Fruit fly (Drosophila melanogaster) whole organism, embryonic: ENCODE measurements around the gene baf.
A peak's percentile ranks its signal among the peaks of the same experiment; 100 is the strongest.

ENCODE experiments used
- BEAF-32 ChIP-seq: fragments of 200-800 bp; sonication (Bioruptor generic); optimal IDR thresholded peaks from 3 replicates; lab custom pipeline; 2017; ENCODE audit warnings: missing biosample characterization, missing genetic modification characterization, mild to moderate bottlenecking, moderate library complexity, missing genetic modification reagents
- CG10267 ChIP-seq: fragments of 200-800 bp; sonication (Bioruptor generic); optimal IDR thresholded peaks from 2 replicates; lab custom pipeline; 2018; ENCODE audit warnings: missing biosample characterization, mild to moderate bottlenecking, missing genetic modification characterization, moderate library complexity
- CG11085 ChIP-seq: fragments of 200-800 bp; sonication (Bioruptor generic); IDR thresholded peaks from 2 replicates; pipeline ENCODE4 v1.3.6; 2022; ENCODE audit warnings: missing biosample characterization, missing genetic modification characterization
- CG11398 ChIP-seq: fragments of 200-800 bp; sonication (Bioruptor generic); optimal IDR thresholded peaks from 2 replicates; lab custom pipeline; 2016; ENCODE audit warnings: missing biosample characterization, missing genetic modification characterization
- CG12104 ChIP-seq: fragments of 200-800 bp; sonication (Bioruptor generic); optimal IDR thresholded peaks from 3 replicates; lab custom pipeline; 2016; ENCODE audit warnings: missing biosample characterization, missing genetic modification characterization
- CG13775 ChIP-seq: fragments of 200-800 bp; sonication (Bioruptor generic); optimal IDR thresholded peaks from 3 replicates; lab custom pipeline; 2017; ENCODE audit warnings: missing biosample characterization, mild to moderate bottlenecking, missing genetic modification characterization
- CG15514 ChIP-seq: fragments of 200-800 bp; sonication (Bioruptor generic); optimal IDR thresholded peaks from 3 replicates; lab custom pipeline; 2017; ENCODE audit warnings: missing biosample characterization, missing genetic modification characterization, mild to moderate bottlenecking, moderate library complexity, missing genetic modification reagents
- CG16863 ChIP-seq: fragments of 200-800 bp; sonication (Bioruptor generic); optimal IDR thresholded peaks from 3 replicates; lab custom pipeline; 2016; ENCODE audit warnings: missing biosample characterization, missing genetic modification characterization
- CG17612 ChIP-seq: fragments of 200-800 bp; sonication (Bioruptor generic); IDR thresholded peaks from 2 replicates; pipeline ENCODE4 v1.3.6; 2022; ENCODE audit warnings: missing biosample characterization, missing genetic modification characterization
- CG18011 ChIP-seq: fragments of 200-800 bp; sonication (Bioruptor generic); optimal IDR thresholded peaks from 2 replicates; lab custom pipeline; 2017; ENCODE audit warnings: missing biosample characterization, missing genetic modification characterization, mild to moderate bottlenecking, moderate library complexity, missing genotype
- CG2199 ChIP-seq: fragments of 200-800 bp; sonication (Bioruptor generic); IDR thresholded peaks from 3 replicates; pipeline ENCODE4 v1.3.6; 2022; ENCODE audit warnings: missing biosample characterization, missing genetic modification characterization
- CG30431 ChIP-seq: fragments of 200-800 bp; sonication (Bioruptor generic); optimal IDR thresholded peaks from 2 replicates; lab custom pipeline; 2017; ENCODE audit warnings: missing biosample characterization, missing genetic modification characterization
- CG31224 ChIP-seq: fragments of 200-800 bp; sonication (Bioruptor generic); IDR thresholded peaks from 2 replicates; pipeline ENCODE4 v1.3.6; 2022; ENCODE audit warnings: missing biosample characterization, missing genetic modification characterization
- CG32767 ChIP-seq: fragments of 200-800 bp; sonication (Bioruptor generic); IDR thresholded peaks from 2 replicates; pipeline ENCODE4 v1.3.6; 2022; ENCODE audit warnings: missing biosample characterization, missing genetic modification characterization
- CG3847 ChIP-seq: fragments of 200-800 bp; sonication (Bioruptor generic); IDR thresholded peaks from 2 replicates; pipeline ENCODE4 v1.3.6; 2022; ENCODE audit warnings: missing biosample characterization, missing genetic modification characterization
- CG4328 ChIP-seq: fragments of 200-800 bp; sonication (Bioruptor generic); optimal IDR thresholded peaks from 3 replicates; lab custom pipeline; 2017; ENCODE audit warnings: missing biosample characterization, missing genetic modification reagents, missing genetic modification characterization
- CG4360 ChIP-seq: fragments of 200-800 bp; sonication (Bioruptor generic); IDR thresholded peaks from 2 replicates; pipeline ENCODE4 v1.3.6; 2022; ENCODE audit warnings: missing biosample characterization, missing genetic modification characterization
- CG4820 ChIP-seq: fragments of 200-800 bp; sonication (Bioruptor generic); optimal IDR thresholded peaks from 3 replicates; lab custom pipeline; 2016; ENCODE audit warnings: missing biosample characterization, missing genetic modification characterization
- CG7556 ChIP-seq: fragments of 200-800 bp; sonication (Bioruptor generic); optimal IDR thresholded peaks from 2 replicates; lab custom pipeline; 2017; ENCODE audit warnings: missing biosample characterization, mild to moderate bottlenecking, missing genetic modification characterization
- CG7745 ChIP-seq: fragments of 200-800 bp; sonication (Bioruptor generic); optimal IDR thresholded peaks from 2 replicates; lab custom pipeline; 2018; ENCODE audit warnings: missing biosample characterization, mild to moderate bottlenecking, missing genetic modification characterization, moderate library complexity
- CG9437 ChIP-seq: fragments of 200-800 bp; sonication (Bioruptor generic); optimal IDR thresholded peaks from 2 replicates; lab custom pipeline; 2018; ENCODE audit warnings: missing biosample characterization, mild to moderate bottlenecking, missing genetic modification characterization
- CG9932 ChIP-seq: fragments of 200-800 bp; sonication (Bioruptor generic); IDR thresholded peaks from 2 replicates; pipeline ENCODE4 v1.3.6; 2022; ENCODE audit warnings: missing biosample characterization, missing genetic modification characterization
- Chrac-16 ChIP-seq: fragments of 200-800 bp; sonication (Bioruptor generic); optimal IDR thresholded peaks from 3 replicates; lab custom pipeline; 2016; ENCODE audit warnings: missing biosample characterization, missing genetic modification characterization
- Dip2 ChIP-seq: fragments of 200-800 bp; sonication (Bioruptor generic); IDR thresholded peaks from 2 replicates; pipeline ENCODE4 v1.3.6; 2022; ENCODE audit warnings: missing biosample characterization, missing genetic modification characterization
- Drgx ChIP-seq: fragments of 200-800 bp; sonication (Bioruptor generic); IDR thresholded peaks from 2 replicates; pipeline ENCODE4 v1.3.6; 2022; ENCODE audit warnings: missing biosample characterization, missing genetic modification characterization
- Gsc ChIP-seq: fragments of 200-800 bp; sonication (Bioruptor generic); IDR thresholded peaks from 2 replicates; pipeline ENCODE4 v1.3.6; 2022; ENCODE audit warnings: missing biosample characterization, missing genetic modification characterization
- HHEX ChIP-seq: fragments of 200-800 bp; sonication (Bioruptor generic); optimal IDR thresholded peaks from 3 replicates; lab custom pipeline; 2017; ENCODE audit warnings: missing biosample characterization, mild to moderate bottlenecking, missing genetic modification characterization, missing genetic modification reagents
- HLH3B ChIP-seq: fragments of 200-800 bp; sonication (Bioruptor generic); IDR thresholded peaks from 2 replicates; pipeline ENCODE4 v1.3.6; 2022; ENCODE audit warnings: missing biosample characterization, missing genetic modification characterization
- Lim3 ChIP-seq: fragments of 200-800 bp; sonication (Bioruptor generic); IDR thresholded peaks from 2 replicates; pipeline ENCODE4 v1.3.6; 2022; ENCODE audit warnings: missing biosample characterization, missing genetic modification characterization
- MBD-R2 ChIP-seq: fragments of 200-800 bp; sonication (Bioruptor generic); IDR thresholded peaks from 2 replicates; pipeline ENCODE4 v1.3.6; 2022; ENCODE audit warnings: missing biosample characterization, missing genetic modification characterization
- NFAT ChIP-seq: fragments of 200-800 bp; sonication (Bioruptor generic); IDR thresholded peaks from 2 replicates; pipeline ENCODE4 v1.3.6; 2022; ENCODE audit warnings: missing biosample characterization, missing genetic modification characterization
- Oli ChIP-seq: fragments of 200-800 bp; sonication (Bioruptor generic); optimal IDR thresholded peaks from 2 replicates; lab custom pipeline; 2018; ENCODE audit warnings: missing biosample characterization, mild to moderate bottlenecking, missing genetic modification characterization, moderate library complexity
- Pdp1 ChIP-seq, 2 experiments: fragments of 200-800 bp; sonication (Bioruptor generic); optimal IDR thresholded peaks; 3 replicates each; lab custom pipeline; 2016; ENCODE audit warnings: missing biosample characterization in 2 of 2, missing genetic modification characterization in 2 of 2, mild to moderate bottlenecking in 1 of 2, moderate library complexity in 1 of 2
- Ravus ChIP-seq: fragments of 200-800 bp; sonication (Bioruptor generic); IDR thresholded peaks from 2 replicates; pipeline ENCODE4 v1.3.6; 2022; ENCODE audit warnings: missing biosample characterization, missing genetic modification characterization
- Six4 ChIP-seq: fragments of 200-800 bp; sonication (Bioruptor generic); optimal IDR thresholded peaks from 2 replicates; lab custom pipeline; 2016; ENCODE audit warnings: missing biosample characterization, missing genetic modification characterization
- Sry-δ ChIP-seq: fragments of 200-800 bp; sonication (Bioruptor generic); optimal IDR thresholded peaks from 2 replicates; lab custom pipeline; 2016; ENCODE audit warnings: missing biosample characterization, missing genetic modification characterization
- Ssrp ChIP-seq: fragments of 200-800 bp; sonication (Bioruptor generic); optimal IDR thresholded peaks from 2 replicates; lab custom pipeline; 2018; ENCODE audit warnings: missing biosample characterization, mild to moderate bottlenecking, missing genetic modification characterization, moderate library complexity
- crc ChIP-seq: fragments of 200-800 bp; sonication (Bioruptor generic); optimal IDR thresholded peaks from 2 replicates; lab custom pipeline; 2016; ENCODE audit warnings: missing biosample characterization, missing genetic modification characterization
- dati ChIP-seq: fragments of 200-800 bp; sonication (Bioruptor generic); IDR thresholded peaks from 2 replicates; pipeline ENCODE4 v1.3.6; 2022; ENCODE audit warnings: missing biosample characterization, missing genetic modification characterization
- eve ChIP-seq, 2 experiments: fragments of >200 bp; optimal IDR thresholded peaks; 2 replicates each; lab custom pipeline; 2017; ENCODE audit warnings: missing biosample characterization in 2 of 2, missing genetic modification characterization in 2 of 2
- gem ChIP-seq: fragments of 200-800 bp; sonication (Bioruptor generic); optimal IDR thresholded peaks from 2 replicates; lab custom pipeline; 2019; ENCODE audit warnings: missing biosample characterization, mild to moderate bottlenecking, missing genetic modification characterization, moderate library complexity
- gt ChIP-seq: fragments of 200-800 bp; sonication (Bioruptor generic); IDR thresholded peaks from 2 replicates; pipeline ENCODE4 v1.3.6; 2022; ENCODE audit warnings: missing biosample characterization, missing genetic modification characterization
- hbn ChIP-seq: fragments of 200-800 bp; sonication (Bioruptor generic); IDR thresholded peaks from 2 replicates; pipeline ENCODE4 v1.3.6; 2022; ENCODE audit warnings: missing biosample characterization, missing genetic modification characterization; ENCODE audit not compliant: partially characterized antibody
- ind ChIP-seq: fragments of 200-800 bp; sonication (Bioruptor generic); optimal IDR thresholded peaks from 3 replicates; lab custom pipeline; 2016; ENCODE audit warnings: missing biosample characterization, missing genetic modification characterization
- inv ChIP-seq: fragments of 200-800 bp; sonication (Bioruptor generic); IDR thresholded peaks from 2 replicates; pipeline ENCODE4 v1.3.6; 2022; ENCODE audit warnings: missing biosample characterization, missing genetic modification characterization; ENCODE audit not compliant: partially characterized antibody
- ken ChIP-seq: fragments of 200-800 bp; sonication (Bioruptor generic); IDR thresholded peaks from 3 replicates; pipeline ENCODE4 v1.3.6; 2022; ENCODE audit warnings: missing biosample characterization, missing genetic modification characterization
- luna ChIP-seq: fragments of 200-800 bp; sonication (Bioruptor generic); optimal IDR thresholded peaks from 2 replicates; lab custom pipeline; 2016; ENCODE audit warnings: missing biosample characterization, missing genetic modification characterization
- mirr ChIP-seq: fragments of 200-800 bp; sonication (Bioruptor generic); optimal IDR thresholded peaks from 3 replicates; lab custom pipeline; 2018; ENCODE audit warnings: missing biosample characterization, mild to moderate bottlenecking, missing genetic modification characterization
- pho ChIP-seq: fragments of 200-800 bp; sonication (Bioruptor generic); optimal IDR thresholded peaks from 2 replicates; lab custom pipeline; 2016; ENCODE audit warnings: missing biosample characterization, missing genetic modification characterization
- sens-2 ChIP-seq: fragments of 200-800 bp; sonication (Bioruptor generic); IDR thresholded peaks from 2 replicates; pipeline ENCODE4 v1.3.6; 2022; ENCODE audit warnings: missing biosample characterization, missing genetic modification characterization
- unpg ChIP-seq: fragments of 200-800 bp; sonication (Bioruptor generic); optimal IDR thresholded peaks from 3 replicates; lab custom pipeline; 2018; ENCODE audit warnings: missing biosample characterization, mild to moderate bottlenecking, missing genetic modification characterization, moderate library complexity
- wdn ChIP-seq: fragments of 200-800 bp; sonication (Bioruptor generic); IDR thresholded peaks from 2 replicates; pipeline ENCODE4 v1.3.6; 2022; ENCODE audit warnings: missing biosample characterization, missing genetic modification characterization
- zen ChIP-seq: fragments of 200-800 bp; sonication (Bioruptor generic); optimal IDR thresholded peaks from 3 replicates; lab custom pipeline; 2018; ENCODE audit warnings: missing biosample characterization, mild to moderate bottlenecking, missing genetic modification characterization, moderate library complexity

The baf gene

dm6 chr2L:7998655-7999054 is 30.6 kb upstream of the baf start, which contains the start of gene Sirup (continued):
- peak; percentile 89 for TF ChIP-seq MBD-R2 (GFP tag; lab: Robert Waterston, UW)
- no peak; the same call in 2 of the 3 replicates for TF ChIP-seq ken (GFP tag; lab: Robert Waterston, UW)
- TF ChIP-seq luna (GFP tag; lab: Kevin White, UChicago) = no peak
- peak; percentile 38 for TF ChIP-seq CG9932
- no peak for TF ChIP-seq gem (tag; lab: Kevin White, UChicago)
- no peak for TF ChIP-seq crc (GFP tag; lab: Kevin White, UChicago)
- TF ChIP-seq CG32767 (GFP tag; lab: Robert Waterston, UW) = no peak
- no peak for TF ChIP-seq gt (GFP tag; lab: Robert Waterston, UW)
- TF ChIP-seq Dip2 = no peak
- no peak for TF ChIP-seq ind (GFP tag; lab: Kevin White, UChicago)
- TF ChIP-seq hbn (GFP tag; lab: Robert Waterston, UW) = no peak
- peak; percentile 38 for TF ChIP-seq CG10267 (tag; lab: Kevin White, UChicago)
- no peak for TF ChIP-seq Lim3 (GFP tag; lab: Robert Waterston, UW)
- peak; percentile 60 for TF ChIP-seq Sry-δ (GFP tag; lab: Kevin White, UChicago)
- TF ChIP-seq CG11085 (GFP tag; lab: Robert Waterston, UW) = no peak
- TF ChIP-seq HHEX = no peak
- no peak for TF ChIP-seq CG18011 (GFP tag; lab: Kevin White, UChicago)
- no peak for TF ChIP-seq CG7745 (tag; lab: Kevin White, UChicago)
- TF ChIP-seq CG9437 (GFP tag; lab: Kevin White, UChicago) = no peak
- TF ChIP-seq Oli (tag; lab: Kevin White, UChicago) = no peak
- peak; percentile 45 for TF ChIP-seq BEAF-32
- no peak for TF ChIP-seq zen
- peak; percentile 89 for TF ChIP-seq CG2199 (GFP tag; lab: Robert Waterston, UW)
- no peak for TF ChIP-seq HLH3B (GFP tag; lab: Robert Waterston, UW)
- no peak for TF ChIP-seq CG13775 (GFP tag; lab: Kevin White, UChicago)
- no peak for TF ChIP-seq Ravus (GFP tag; lab: Robert Waterston, UW)
- no peak for TF ChIP-seq CG12104 (GFP tag; lab: Kevin White, UChicago)
- TF ChIP-seq Drgx (GFP tag; lab: Robert Waterston, UW) = peak; percentile 47
- TF ChIP-seq wdn = no peak
- TF ChIP-seq Gsc (GFP tag; lab: Robert Waterston, UW) = no peak
- TF ChIP-seq pho = no peak
- TF ChIP-seq CG7556 (GFP tag; lab: Kevin White, UChicago) = no peak
- no peak for TF ChIP-seq inv
- TF ChIP-seq Six4 (GFP tag; lab: Kevin White, UChicago) = no peak
- TF ChIP-seq eve (GFP tag; optimal IDR thresholded peaks at IDR 0.05; lab: Kevin White, UChicago) = no peak
- TF ChIP-seq CG17612 (GFP tag; lab: Robert Waterston, UW) = no peak
- TF ChIP-seq CG4820 (GFP tag; lab: Kevin White, UChicago) = no peak
- no peak for TF ChIP-seq CG16863 (GFP tag; lab: Kevin White, UChicago)
- peak; percentile 55; the same call in 1 of the 2 replicates for TF ChIP-seq CG3847 (GFP tag; lab: Robert Waterston, UW)
- TF ChIP-seq Ssrp (tag; lab: Kevin White, UChicago) = no peak
- TF ChIP-seq mirr (GFP tag; lab: Kevin White, UChicago) = no peak
- TF ChIP-seq NFAT = no peak
- TF ChIP-seq CG15514 = peak; percentile 80
- TF ChIP-seq CG31224 (GFP tag; lab: Robert Waterston, UW) = no peak
- TF ChIP-seq CG30431 (GFP tag; lab: Kevin White, UChicago) = no peak
- no peak for TF ChIP-seq CG11398 (GFP tag; lab: Kevin White, UChicago)
- no peak for TF ChIP-seq CG4328 (GFP tag; lab: Kevin White, UChicago)
- no peak for TF ChIP-seq Chrac-16 (GFP tag; lab: Kevin White, UChicago)
- TF ChIP-seq Pdp1 (GFP tag; optimal IDR thresholded peaks at IDR 0.05; lab: Kevin White, UChicago) = peak in 1 of 2 experiments; percentile 74
- TF ChIP-seq unpg (GFP tag; lab: Kevin White, UChicago) = no peak
- no peak for TF ChIP-seq CG4360 (GFP tag; lab: Robert Waterston, UW)
- no peak for TF ChIP-seq sens-2 (GFP tag; lab: Robert Waterston, UW)
- no peak for TF ChIP-seq dati (GFP tag; lab: Robert Waterston, UW)
